Fruit fly (Drosophila melanogaster): ENCODE data around the gene CG6006.
A peak's percentile ranks its signal among the peaks of the same experiment; 100 is the strongest.

CG6006 gene

dm6 chr3R:16157564-16158242, 2.9 kb downstream of the CG6006 start (continued):
- TF ChIP-seq Ets96B (tag; optimal IDR thresholded peaks at IDR 0.05) (peak; percentile 55), CG4318 (GFP tag; optimal IDR thresholded peaks at IDR 0.05) (peak; percentile 31), Eip75B (GFP tag; optimal IDR thresholded peaks at IDR 0.05) (peak; percentile 70), CG11902 (GFP tag; optimal IDR thresholded peaks at IDR 0.05) (peak; percentile 8), OdsH (GFP tag; optimal IDR thresholded peaks at IDR 0.05) (peak; percentile 67), svp (GFP tag) (peak; percentile 87), net (GFP tag; optimal IDR thresholded peaks at IDR 0.05) (peak; percentile 68), Gug (GFP tag; IDR thresholded peaks at IDR 0.05) (no peak), Ets21C (GFP tag; optimal IDR thresholded peaks at IDR 0.05) (peak; percentile 48), CG11294 (GFP tag; IDR thresholded peaks at IDR 0.05) (peak; percentile 11; the same call in 1 of the 2 replicates), Blimp-1 (GFP tag; optimal IDR thresholded peaks at IDR 0.05) (peak; percentile 47), Sox102F (GFP tag; optimal IDR thresholded peaks at IDR 0.05) (peak; percentile 74), CG31627 (GFP tag; optimal IDR thresholded peaks at IDR 0.05) (peak; percentile 52), fkh (GFP tag; optimal IDR thresholded peaks at IDR 0.05) (no peak), acj6 (GFP tag; optimal IDR thresholded peaks at IDR 0.05) (peak; percentile 61), spab (GFP tag; optimal IDR thresholded peaks at IDR 0.05) (peak; percentile 38), CG6792 (GFP tag; optimal IDR thresholded peaks at IDR 0.05) (peak; percentile 60), Hr38 (GFP tag; optimal IDR thresholded peaks at IDR 0.05) (no peak), CG32006 (GFP tag; optimal IDR thresholded peaks at IDR 0.05) (peak; percentile 77), CG16779 (tag; optimal IDR thresholded peaks at IDR 0.05) (peak; percentile 28), vri (GFP tag; optimal IDR thresholded peaks at IDR 0.05) (peak; percentile 94), Eip78C (GFP tag) (peak; percentile 92), topi (GFP tag; optimal IDR thresholded peaks at IDR 0.05) (peak; percentile 78), CG8632 (GFP tag; optimal IDR thresholded peaks at IDR 0.05) (peak; percentile 69)

- no peak for TF ChIP-seq CG4318 (GFP tag; optimal IDR thresholded peaks at IDR 0.05)
- TF ChIP-seq CG16779 (tag; optimal IDR thresholded peaks at IDR 0.05): no peak
- TF ChIP-seq CG11762 (GFP tag; optimal IDR thresholded peaks at IDR 0.05; ENCODE audit: insufficient read depth): no peak
- no peak for TF ChIP-seq CG11902 (GFP tag; optimal IDR thresholded peaks at IDR 0.05)
- no peak for TF ChIP-seq CG6854 (GFP tag; optimal IDR thresholded peaks at IDR 0.05)
- TF ChIP-seq vri (GFP tag; optimal IDR thresholded peaks at IDR 0.05): no peak
- TF ChIP-seq Eip78C (GFP tag): no peak
- TF ChIP-seq fd59A (GFP tag; optimal IDR thresholded peaks at IDR 0.05): no peak
- no peak for TF ChIP-seq Eip75B (GFP tag; optimal IDR thresholded peaks at IDR 0.05)
- TF ChIP-seq Ets21C (GFP tag; optimal IDR thresholded peaks at IDR 0.05): no peak
- no peak for TF ChIP-seq cyc (GFP tag; optimal IDR thresholded peaks at IDR 0.05)
- no peak for TF ChIP-seq Blimp-1 (GFP tag; optimal IDR thresholded peaks at IDR 0.05)
- no peak for TF ChIP-seq CG10669 (GFP tag; optimal IDR thresholded peaks at IDR 0.05)
- TF ChIP-seq salr (GFP tag; optimal IDR thresholded peaks at IDR 0.05): no peak
- TF ChIP-seq CG15336 (GFP tag; IDR thresholded peaks at IDR 0.05): no peak
- TF ChIP-seq Eip93F (GFP tag; optimal IDR thresholded peaks at IDR 0.05): no peak
- TF ChIP-seq achi (GFP tag; optimal IDR thresholded peaks at IDR 0.05): no peak
- no peak for TF ChIP-seq esn (GFP tag; optimal IDR thresholded peaks at IDR 0.05)
- TF ChIP-seq CG6276 (GFP tag; optimal IDR thresholded peaks at IDR 0.05): no peak
- TF ChIP-seq CG11294 (GFP tag; IDR thresholded peaks at IDR 0.05): no peak
Measured at dm6 chr3R:16168088-16168487, 13.3 kb downstream of the CG6006 start.

- TF ChIP-seq CG34406 (GFP tag; optimal IDR thresholded peaks at IDR 0.05) (no peak), vri (GFP tag; optimal IDR thresholded peaks at IDR 0.05) (peak; percentile 34)
Measured at dm6 chr3R:16171747-16172146, 17.0 kb downstream of the CG6006 start, which contains the start of gene CG8925. Gene CG8925, plus strand, starts transcription at chr3R:16171991.
